Fruit fly (Drosophila melanogaster) whole organism: ENCODE results near the gene CG7841.

Source experiments
- CG8478 ChIP-seq: fragments of >200 bp; optimal IDR thresholded peaks from 2 replicates; lab custom pipeline; 2018; ENCODE audit warnings: inconsistent platforms
- Dll ChIP-seq: fragments of >200 bp; optimal IDR thresholded peaks from 2 replicates; lab custom pipeline; 2017
- EcR ChIP-seq, 2 experiments: fragments of >200 bp; optimal IDR thresholded peaks; 2 replicates each; lab custom pipeline; 2017; ENCODE audit warnings: missing biosample characterization in 2 of 2, missing genetic modification characterization in 2 of 2, missing genetic modification reagents in 2 of 2
- pan ChIP-seq: fragments of >200 bp; optimal IDR thresholded peaks from 2 replicates; lab custom pipeline; 2017
- psq ChIP-seq: fragments of >200 bp; optimal IDR thresholded peaks from 2 replicates; lab custom pipeline; 2017
- usp ChIP-seq: fragments of >200 bp; optimal IDR thresholded peaks from 2 replicates; lab custom pipeline; 2017; ENCODE audit warnings: missing biosample characterization, missing genetic modification characterization, mixed read lengths

CG7841 gene

DNA sequence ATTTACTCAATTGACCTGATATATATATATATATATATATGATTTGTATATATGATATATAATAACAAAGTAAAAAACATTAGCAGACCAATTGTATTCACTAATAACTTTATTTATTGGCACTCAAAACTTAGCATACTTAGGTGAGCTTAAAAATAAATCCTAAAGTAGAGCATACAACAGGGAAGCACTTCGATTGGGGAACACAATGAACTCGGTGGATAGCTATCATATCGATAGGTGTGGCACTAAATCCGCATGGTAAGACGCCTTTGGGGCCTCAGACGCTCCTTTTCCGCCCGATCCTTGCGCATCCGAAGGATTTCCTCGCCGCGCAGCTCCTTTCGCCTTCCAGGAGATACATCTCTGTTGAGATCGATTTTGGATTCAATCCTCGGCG, 8.4 kb upstream of the CG7841 start:
- TF ChIP-seq Dll (no peak), pan (lab: Kevin White, UChicago) (no peak), psq (lab: Kevin White, UChicago) (no peak), EcR (GFP tag; optimal IDR thresholded peaks at IDR 0.05; lab: Kevin White, UChicago) (no peak), CG8478 (no peak), usp (GFP tag; lab: Kevin White, UChicago) (no peak)

DNA sequence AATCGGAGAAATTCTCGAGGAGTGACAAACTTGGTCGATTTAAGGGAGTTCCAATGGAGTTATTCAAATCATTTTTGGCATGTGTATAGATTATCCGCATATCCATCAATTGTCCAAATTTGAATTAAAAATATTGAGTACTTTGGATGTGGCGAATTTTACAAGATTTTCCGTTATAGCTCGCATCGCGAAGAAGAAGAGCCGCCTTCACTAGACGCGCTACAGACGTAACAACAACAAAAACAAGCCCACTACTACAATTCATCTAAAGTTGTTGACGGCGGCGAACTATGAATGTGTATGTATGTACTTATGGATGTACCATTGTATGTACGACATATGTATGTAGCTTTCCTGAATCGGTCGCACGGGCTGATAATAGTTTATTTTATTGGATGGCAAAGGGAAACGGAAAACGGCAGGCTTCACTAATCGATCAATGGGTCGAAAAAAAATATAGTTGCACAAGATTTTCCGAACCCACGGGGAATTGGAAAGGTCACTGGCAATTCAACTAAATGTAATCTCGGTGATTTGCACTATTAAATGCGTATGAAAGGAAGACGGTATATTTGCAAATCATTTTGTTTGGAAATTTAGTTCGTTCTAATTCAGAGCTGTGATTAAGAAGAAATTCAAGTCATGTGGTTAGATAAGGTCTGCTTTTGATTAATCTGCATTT, 6.9 kb upstream of the CG7841 start:
- no peak for TF ChIP-seq EcR (GFP tag; optimal IDR thresholded peaks at IDR 0.05; lab: Kevin White, UChicago)
- no peak for TF ChIP-seq pan (lab: Kevin White, UChicago)
- no peak for TF ChIP-seq CG8478
- no peak for TF ChIP-seq Dll
- no peak for TF ChIP-seq usp (GFP tag; lab: Kevin White, UChicago)
- no peak for TF ChIP-seq psq (lab: Kevin White, UChicago)

- TF ChIP-seq pan (lab: Kevin White, UChicago) (no peak), CG8478 (no peak), usp (GFP tag; lab: Kevin White, UChicago) (no peak), Dll (no peak), psq (lab: Kevin White, UChicago) (no peak), EcR (GFP tag; optimal IDR thresholded peaks at IDR 0.05; lab: Kevin White, UChicago) (no peak)
These were observed 6.4 kb upstream of the CG7841 start for dm6 chr3L:15514405-15514804.

DNA sequence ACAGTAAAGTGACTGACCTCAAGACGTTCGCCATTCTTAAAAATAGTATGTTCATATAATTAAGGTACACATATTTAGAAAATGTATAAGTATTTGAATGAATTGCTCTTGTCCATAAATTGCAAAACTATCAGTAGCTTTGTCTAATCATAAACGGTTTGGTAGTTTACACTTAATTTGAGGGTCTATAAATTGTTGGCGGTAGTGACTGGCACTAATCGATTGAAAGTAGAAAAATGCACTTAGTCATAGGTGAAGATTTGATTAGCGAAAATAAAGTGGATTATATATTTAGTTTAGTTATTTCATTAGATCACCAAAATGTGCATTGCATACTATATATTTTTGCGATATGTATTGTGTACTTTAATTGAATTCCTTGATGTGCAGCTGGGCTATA, 5.7 kb upstream of the CG7841 start:
- no peak for TF ChIP-seq usp (GFP tag; lab: Kevin White, UChicago)
- TF ChIP-seq psq (lab: Kevin White, UChicago): no peak
- no peak for TF ChIP-seq Dll
- TF ChIP-seq pan (lab: Kevin White, UChicago): no peak
- no peak for TF ChIP-seq CG8478
- no peak for TF ChIP-seq EcR (GFP tag; optimal IDR thresholded peaks at IDR 0.05; lab: Kevin White, UChicago)

dm6 chr3L:15513264-15513663, 5.2 kb upstream of the CG7841 start:
- no peak for TF ChIP-seq usp (GFP tag; lab: Kevin White, UChicago)
- TF ChIP-seq CG8478: no peak
- TF ChIP-seq pan (lab: Kevin White, UChicago): no peak
- TF ChIP-seq EcR (GFP tag; optimal IDR thresholded peaks at IDR 0.05; lab: Kevin White, UChicago): no peak
- TF ChIP-seq psq (lab: Kevin White, UChicago): no peak
- no peak for TF ChIP-seq Dll

DNA sequence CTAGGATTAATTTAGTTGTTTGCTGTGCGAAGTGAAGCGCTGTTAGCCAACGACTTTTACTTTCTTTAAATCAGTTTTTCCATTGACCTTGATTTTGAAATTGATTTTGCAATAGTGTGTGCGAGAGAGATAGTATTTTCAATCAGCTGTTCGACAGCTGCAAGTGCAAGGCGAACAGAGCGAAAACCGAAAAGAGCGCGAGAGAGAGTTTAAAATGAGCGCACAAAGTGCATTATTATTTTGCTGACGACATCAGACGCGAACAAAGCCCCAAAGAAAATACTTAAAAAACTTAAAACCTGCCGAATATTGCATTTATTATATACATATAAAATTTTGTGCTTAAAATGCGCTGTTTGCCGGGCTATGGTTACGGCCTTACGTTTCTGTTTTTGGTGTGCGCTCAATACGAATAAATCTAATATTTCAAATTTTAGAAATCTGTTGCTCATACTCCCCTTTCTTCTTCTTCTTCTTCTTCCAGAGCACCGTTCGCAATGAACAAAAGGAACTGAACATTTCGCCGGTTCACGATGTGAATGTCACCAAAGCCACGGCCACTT, 3.7 kb upstream of the CG7841 start:
- TF ChIP-seq Dll (no peak), pan (lab: Kevin White, UChicago) (no peak), CG8478 (no peak), EcR (GFP tag; optimal IDR thresholded peaks at IDR 0.05; lab: Kevin White, UChicago) (no peak), psq (lab: Kevin White, UChicago) (no peak), usp (GFP tag; lab: Kevin White, UChicago) (no peak)

- no peak for TF ChIP-seq CG8478
- TF ChIP-seq usp (GFP tag; lab: Kevin White, UChicago): no peak
- no peak for TF ChIP-seq pan (lab: Kevin White, UChicago)
- TF ChIP-seq EcR (GFP tag; optimal IDR thresholded peaks at IDR 0.05; lab: Kevin White, UChicago): no peak
- no peak for TF ChIP-seq Dll
- no peak for TF ChIP-seq psq (lab: Kevin White, UChicago)
These were observed 2.7 kb upstream of the CG7841 start, which contains the start of gene MsrA for dm6 chr3L:15510787-15511186. Gene MsrA (plus strand): TSS chr3L:15511052.

DNA sequence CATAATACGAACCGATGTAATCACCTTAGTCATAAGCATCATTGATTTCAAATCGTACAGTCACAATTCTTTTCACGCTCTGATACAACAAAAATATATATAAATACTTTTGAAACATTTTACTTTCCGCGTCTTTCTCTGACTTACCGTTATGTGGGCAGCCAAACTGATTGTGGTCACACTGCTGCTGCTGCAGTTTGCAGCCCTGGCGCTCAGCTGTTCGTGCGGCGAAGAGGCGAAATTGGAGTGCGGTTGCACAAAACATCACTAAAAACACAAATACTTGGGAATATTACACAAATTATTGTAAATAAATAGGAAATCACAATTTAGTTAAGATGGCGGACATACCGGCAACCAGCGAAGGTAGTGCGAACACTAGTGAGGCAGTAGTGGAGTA, 1.3 kb upstream of the CG7841 start, which contains the start of the genes gdl and gdl-ORF39:
Gene gdl (plus strand): TSS at position 48 of the 400 bp plus-strand sequence.
Gene gdl-ORF39 (plus strand): TSS at position 48 of the 400 bp plus-strand sequence.
- TF ChIP-seq Dll (no peak), CG8478 (no peak), usp (GFP tag; lab: Kevin White, UChicago) (no peak), pan (lab: Kevin White, UChicago) (no peak), psq (lab: Kevin White, UChicago) (no peak), EcR (GFP tag; optimal IDR thresholded peaks at IDR 0.05; lab: Kevin White, UChicago) (no peak)

DNA sequence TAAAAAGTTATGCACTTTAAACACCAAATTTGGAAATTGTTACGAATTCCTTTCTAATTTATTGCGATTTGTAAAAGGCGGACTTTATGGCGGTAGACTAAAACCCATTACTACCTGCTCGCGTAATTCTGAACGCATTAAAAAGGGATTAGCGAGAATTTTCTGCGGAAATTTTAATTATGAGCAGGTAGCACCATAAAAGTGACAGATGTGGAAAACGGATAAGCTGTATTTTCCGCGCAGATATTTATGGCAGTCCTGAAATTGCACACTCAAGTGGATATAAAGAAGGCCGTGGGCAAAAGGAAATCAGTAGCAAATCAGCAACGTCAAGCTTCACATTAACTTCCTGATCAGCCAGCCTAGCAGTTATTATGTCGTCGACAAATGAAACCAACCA, 698 bp upstream of the CG7841 start, which contains the start of gene Z600:
Gene Z600 (plus strand): TSS at position 312 of the 400 bp plus-strand sequence.
- TF ChIP-seq pan (lab: Kevin White, UChicago) (no peak), psq (lab: Kevin White, UChicago) (no peak), EcR (GFP tag; optimal IDR thresholded peaks at IDR 0.05; lab: Kevin White, UChicago) (no peak), CG8478 (no peak), usp (GFP tag; lab: Kevin White, UChicago) (no peak), Dll (no peak)

DNA sequence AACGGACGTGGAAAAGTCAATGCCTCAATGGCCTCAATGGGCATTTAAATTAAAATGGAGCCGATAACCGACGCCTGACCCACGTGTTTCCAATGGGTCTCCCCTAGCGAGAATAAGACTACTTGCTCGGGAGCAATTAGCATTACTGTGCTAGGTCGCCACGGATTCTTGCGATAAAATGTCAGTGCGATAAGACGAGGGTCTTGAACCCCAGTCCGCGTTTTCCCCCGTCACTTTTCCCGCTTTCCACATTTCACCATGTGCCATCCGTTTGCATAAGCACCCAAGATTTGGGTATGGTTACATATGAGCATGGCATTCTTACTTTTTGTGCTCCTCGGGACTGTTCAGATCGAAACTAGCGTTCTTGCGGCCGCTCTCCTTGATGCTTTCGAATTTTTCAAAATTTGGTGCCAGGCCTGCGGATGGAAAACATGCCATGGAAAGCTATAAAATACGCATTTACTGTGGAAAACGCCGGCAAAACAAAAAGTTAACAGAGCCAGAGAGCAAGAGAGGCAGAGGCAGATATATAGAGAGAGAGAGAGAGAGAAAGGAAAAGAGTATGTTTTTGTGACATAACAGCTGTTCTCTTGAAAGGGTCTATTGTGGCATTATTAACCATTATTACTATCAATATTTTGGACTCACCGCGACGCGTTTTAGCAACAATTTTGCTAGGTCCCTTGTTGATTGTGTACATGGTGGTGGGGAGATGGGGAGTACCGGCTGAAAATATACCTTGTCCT, 730 bp downstream of the CG7841 start:
- TF ChIP-seq usp (GFP tag; lab: Kevin White, UChicago) (no peak), pan (lab: Kevin White, UChicago) (no peak), Dll (no peak), EcR (GFP tag; optimal IDR thresholded peaks at IDR 0.05; lab: Kevin White, UChicago) (peak in 1 of 2 experiments; percentile 3)

DNA sequence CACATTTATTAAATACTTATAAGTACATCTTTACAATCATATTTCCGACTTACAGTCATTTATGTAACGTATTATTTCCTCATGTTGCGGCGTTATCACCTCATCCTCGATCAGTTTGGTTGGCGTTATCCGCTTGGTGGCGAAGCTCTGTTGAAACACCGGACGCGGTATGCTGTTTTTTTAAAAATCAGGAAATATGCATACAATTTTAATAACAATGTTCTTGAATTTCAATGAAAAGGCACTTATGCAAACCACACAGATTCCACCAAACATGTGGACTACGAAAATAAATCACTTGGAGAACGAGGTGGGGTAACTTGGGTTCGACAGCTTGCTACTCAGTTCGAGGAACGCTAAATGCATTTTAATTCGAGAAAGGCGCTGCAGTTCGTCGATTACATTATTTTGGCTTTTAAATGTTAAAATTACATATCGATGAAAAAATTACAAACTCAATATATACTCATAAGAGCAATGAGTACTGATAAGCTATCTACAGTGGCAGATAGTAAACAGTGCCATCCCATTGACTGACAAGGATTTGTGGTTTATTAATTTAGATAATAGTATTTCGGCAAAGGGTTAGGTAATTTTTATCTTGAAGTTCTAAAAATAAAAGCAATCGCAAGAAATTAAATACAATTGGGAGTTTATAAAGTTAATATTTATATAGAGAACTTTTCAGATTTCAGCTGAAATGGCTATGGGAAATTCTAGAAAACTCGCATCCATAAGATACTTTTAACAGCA, 1.7 kb downstream of the CG7841 start:
- TF ChIP-seq psq (lab: Kevin White, UChicago): no peak
- no peak for TF ChIP-seq CG8478
- no peak for TF ChIP-seq usp (GFP tag; lab: Kevin White, UChicago)
- no peak for TF ChIP-seq EcR (GFP tag; optimal IDR thresholded peaks at IDR 0.05; lab: Kevin White, UChicago)
- TF ChIP-seq pan (lab: Kevin White, UChicago): no peak
- no peak for TF ChIP-seq Dll
